Fruit fly (Drosophila melanogaster) whole organism, pupa: ENCODE results near the gene Hecw.

Experiments
- CG14655 ChIP-seq: fragments of 200-800 bp; sonication (Bioruptor generic); optimal IDR thresholded peaks from 3 replicates; lab custom pipeline; 2017; ENCODE audit warnings: mild to moderate bottlenecking, missing biosample characterization, missing genetic modification reagents, missing genetic modification characterization
- CG9948 ChIP-seq: fragments of 200-800 bp; sonication (Bioruptor generic); optimal IDR thresholded peaks from 2 replicates; lab custom pipeline; 2018; ENCODE audit warnings: missing biosample characterization, mild to moderate bottlenecking, missing genetic modification characterization, moderate library complexity

- TF ChIP-seq CG14655 (GFP tag; lab: Kevin White, UChicago) = no peak
- TF ChIP-seq CG9948 (tag; lab: Kevin White, UChicago) = no peak
Observed at dm6 chrX:9595312-9595931, 13.3 kb upstream of the Hecw start.
